Fruit fly (Drosophila melanogaster): Measurements from ENCODE around the gene CG13305.
A peak's percentile ranks its signal among the peaks of the same experiment; 100 is the strongest.

Gene CG13305

dm6 chr3L:8691891-8692874 lies 45.6 kb upstream of the CG13305 start (continued):
- TF ChIP-seq chn (GFP tag; optimal IDR thresholded peaks at IDR 0.05) (no peak), CG6683 (GFP tag; optimal IDR thresholded peaks at IDR 0.05) (peak; percentile 6), dati (GFP tag; IDR thresholded peaks at IDR 0.05) (no peak), Ravus (GFP tag; IDR thresholded peaks at IDR 0.05) (no peak), Lim3 (GFP tag; IDR thresholded peaks at IDR 0.05) (no peak), dpn (GFP tag; optimal IDR thresholded peaks at IDR 0.05) (peak in 1 of 2 experiments; percentile 45), kni (GFP tag; optimal IDR thresholded peaks at IDR 0.05) (no peak), CG10654 (GFP tag; optimal IDR thresholded peaks at IDR 0.05) (no peak), B-H2 (GFP tag; optimal IDR thresholded peaks at IDR 0.05) (no peak), yki (optimal IDR thresholded peaks at IDR 0.05) (no peak), CG2199 (GFP tag; IDR thresholded peaks at IDR 0.05) (no peak), al (GFP tag; IDR thresholded peaks at IDR 0.05) (no peak), tup (GFP tag; optimal IDR thresholded peaks at IDR 0.05) (no peak), E2f1 (GFP tag; IDR thresholded peaks at IDR 0.05) (no peak), CG15696 (tag; optimal IDR thresholded peaks at IDR 0.05) (peak; percentile 25), pzg (GFP tag; optimal IDR thresholded peaks at IDR 0.05) (no peak), sr (GFP tag; IDR thresholded peaks at IDR 0.05) (no peak), exex (tag; optimal IDR thresholded peaks at IDR 0.05) (peak; percentile 61), sc (optimal IDR thresholded peaks at IDR 0.05) (no peak), sc (GFP tag; optimal IDR thresholded peaks at IDR 0.05) (peak; percentile 19), HHEX (GFP tag; optimal IDR thresholded peaks at IDR 0.05) (peak; percentile 34), CG4707 (GFP tag; optimal IDR thresholded peaks at IDR 0.05) (no peak), sisA (GFP tag; IDR thresholded peaks at IDR 0.05) (no peak), CTCF (GFP tag; optimal IDR thresholded peaks at IDR 0.05) (no peak), Scr (GFP tag; IDR thresholded peaks at IDR 0.05; ENCODE audit: partially characterized antibody) (no peak), fd64A (GFP tag; optimal IDR thresholded peaks at IDR 0.05) (no peak), CG9215 (GFP tag; IDR thresholded peaks at IDR 0.05) (0 out of 2 replicates have a peak, but pooled peaks have one; percentile 37), CG1647 (GFP tag; optimal IDR thresholded peaks at IDR 0.05) (no peak), NfI (GFP tag; optimal IDR thresholded peaks at IDR 0.05) (no peak), CG18619 (GFP tag; optimal IDR thresholded peaks at IDR 0.05) (peak; percentile 82), Eip74EF (GFP tag; optimal IDR thresholded peaks at IDR 0.05) (no peak), Usf (GFP tag; optimal IDR thresholded peaks at IDR 0.05) (peak; percentile 36), ham (GFP tag; IDR thresholded peaks at IDR 0.05) (no peak), onecut (GFP tag; IDR thresholded peaks at IDR 0.05) (0 out of 2 replicates have a peak, but pooled peaks have one; percentile 18), CG9817 (tag; optimal IDR thresholded peaks at IDR 0.05) (peak; percentile 25), pfk (GFP tag; optimal IDR thresholded peaks at IDR 0.05) (no peak), crc (GFP tag; optimal IDR thresholded peaks at IDR 0.05) (peak; percentile 9), scrt (GFP tag; optimal IDR thresholded peaks at IDR 0.05) (no peak), CG9876 (GFP tag; optimal IDR thresholded peaks at IDR 0.05) (no peak), CG8924 (tag; optimal IDR thresholded peaks at IDR 0.05) (peak; percentile 81), Dip2 (GFP tag; IDR thresholded peaks at IDR 0.05) (no peak), CG11560 (tag; IDR thresholded peaks at IDR 0.05) (no peak), CG6689 (GFP tag; IDR thresholded peaks at IDR 0.05) (no peak), Trl (optimal IDR thresholded peaks at IDR 0.05) (no peak), Trl (GFP tag; optimal IDR thresholded peaks at IDR 0.05) (no peak), esg (GFP tag; conservative IDR thresholded peaks at IDR 0.05) (0 out of 2 replicates have a peak, but pooled peaks have one; percentile 4), gce (GFP tag; IDR thresholded peaks at IDR 0.05) (0 out of 3 replicates have a peak, but pooled peaks have one; percentile 5), CG14441 (GFP tag; IDR thresholded peaks at IDR 0.05) (peak; percentile 38; the same call in 1 of the 2 replicates), pita (GFP tag; optimal IDR thresholded peaks at IDR 0.05) (no peak), CG4328 (GFP tag; optimal IDR thresholded peaks at IDR 0.05) (no peak)
